Worm (Caenorhabditis elegans): ENCODE results near the gene tsp-18.

The tsp-18 gene

DNA sequence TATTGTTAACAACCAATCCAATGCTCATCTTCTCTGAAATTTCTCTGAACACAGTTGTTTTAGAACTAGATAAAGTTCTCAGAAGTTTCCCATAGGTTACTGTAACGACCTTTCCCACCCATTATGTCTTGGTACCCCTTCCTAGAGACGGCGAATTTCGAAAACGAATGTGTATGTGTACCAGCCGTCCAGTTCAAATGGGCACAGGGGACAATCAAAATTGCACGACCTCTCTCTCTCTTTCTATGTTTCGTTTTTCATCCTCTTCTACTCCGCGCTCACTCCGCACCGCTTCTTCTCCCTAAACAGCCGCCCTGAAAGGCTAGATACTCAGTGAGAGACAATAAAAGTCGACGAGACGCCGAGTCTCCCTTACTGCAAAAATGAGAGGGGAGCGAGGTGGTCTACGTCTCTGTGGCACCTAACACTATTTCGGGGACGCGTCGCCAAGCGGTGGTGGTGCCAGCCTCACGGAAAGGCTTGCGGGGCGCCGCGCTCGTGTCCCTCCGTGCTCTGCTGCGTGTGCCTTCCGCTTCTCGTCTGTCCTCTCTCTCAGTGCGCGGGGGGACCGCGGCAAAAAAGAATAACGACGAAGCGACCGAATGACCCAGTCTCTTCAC, 2.8 kb upstream of the tsp-18 start (continued):
- TF ChIP-seq hmg-1.1 (GFP tag; IDR thresholded peaks at IDR 0.05) (peak; percentile 83), lin-1 (GFP tag; IDR thresholded peaks at IDR 0.05) (peak; percentile 68; the same call in 1 of the 2 replicates), nhr-28 (tag; optimal IDR thresholded peaks at IDR 0.05) (peak; percentile 36), egl-43 (GFP tag; IDR thresholded peaks at IDR 0.05) (peak; percentile 89), ctbp-1 (GFP tag; IDR thresholded peaks at IDR 0.05) (peak; percentile 81), pha-4 (GFP tag; IDR thresholded peaks at IDR 0.05) (peak; percentile 61), pha-4 (tag; optimal IDR thresholded peaks at IDR 0.05) (no peak), dve-1 (tag; optimal IDR thresholded peaks at IDR 0.05; ENCODE audit: insufficient read depth) (peak; percentile 56), nhr-111 (GFP tag; optimal IDR thresholded peaks at IDR 0.05) (peak; percentile 45), spr-1 (tag; optimal IDR thresholded peaks at IDR 0.05) (peak; percentile 58), zag-1 (tag; optimal IDR thresholded peaks at IDR 0.05) (no peak), lin-29 (GFP tag; IDR thresholded peaks at IDR 0.05) (0 out of 2 replicates have a peak, but pooled peaks have one; percentile 43), madf-5 (GFP tag; IDR thresholded peaks at IDR 0.05) (no peak), ceh-32 (tag; optimal IDR thresholded peaks at IDR 0.05; ENCODE audit: poor library complexity) (peak; percentile 27), nhr-48 (tag; optimal IDR thresholded peaks at IDR 0.05) (peak; percentile 71), F49E8.2 (tag; optimal IDR thresholded peaks at IDR 0.05; ENCODE audit: borderline replicate concordance) (no peak), nhr-102 (tag; optimal IDR thresholded peaks at IDR 0.05) (peak; percentile 43), dpl-1 (GFP tag; optimal IDR thresholded peaks at IDR 0.05) (peak; percentile 16), hif-1 (tag; optimal IDR thresholded peaks at IDR 0.05) (peak in 1 of 2 experiments; percentile 65), dmd-9 (GFP tag; IDR thresholded peaks at IDR 0.05) (no peak), lsy-2 (tag; optimal IDR thresholded peaks at IDR 0.05) (peak in 1 of 2 experiments; percentile 15), unc-62 (GFP tag; optimal IDR thresholded peaks at IDR 0.05 in 1 of 2) (peak in 1 of 2 experiments; percentile 93), unc-62 (tag; optimal IDR thresholded peaks at IDR 0.05) (no peak), Y5F2A.4 (GFP tag; optimal IDR thresholded peaks at IDR 0.05) (no peak)

DNA sequence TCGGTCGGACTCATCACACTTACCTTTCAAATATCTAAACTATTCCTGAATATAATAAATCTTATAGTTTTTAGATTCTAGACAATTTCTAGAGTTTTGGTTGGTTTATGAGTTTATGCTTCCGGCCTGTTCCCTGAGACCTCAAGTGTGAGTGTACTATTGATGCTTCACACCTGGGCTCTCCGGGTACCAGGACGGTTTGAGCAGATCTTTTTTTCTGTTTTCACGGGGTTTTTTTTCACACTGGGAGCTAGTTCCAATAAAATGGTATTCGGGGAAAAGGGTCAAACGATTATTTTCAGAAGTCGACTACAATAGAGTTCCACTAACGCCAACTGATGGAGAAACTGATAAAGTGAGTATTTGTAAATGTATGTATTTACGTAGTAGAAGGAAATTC, 2.2 kb upstream of the tsp-18 start:
- TF ChIP-seq aha-1 (tag): peak; percentile 96
- no peak for TF ChIP-seq fkh-10 (GFP tag; optimal IDR thresholded peaks at IDR 0.05)
- no peak for TF ChIP-seq mxl-3 (GFP tag; optimal IDR thresholded peaks at IDR 0.05)

DNA sequence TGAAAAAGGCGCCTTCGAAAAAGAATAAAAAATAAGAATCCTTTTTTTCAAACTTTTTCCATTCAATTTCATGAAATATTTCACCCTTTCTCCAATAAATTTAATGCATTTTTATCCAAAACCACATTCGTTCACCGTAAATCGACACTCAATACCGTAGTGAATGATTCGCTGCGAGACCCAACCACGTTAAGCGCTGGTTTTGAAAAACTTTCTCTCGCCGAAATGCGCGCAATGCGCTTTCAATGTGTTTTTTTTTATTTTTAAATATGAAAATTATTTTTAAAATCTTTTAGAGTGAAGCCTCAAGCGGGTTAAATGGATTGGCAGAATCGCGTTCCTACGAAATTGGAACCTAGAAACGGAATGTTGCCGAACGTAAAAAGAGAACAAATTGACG, 1.9 kb downstream of the tsp-18 start, which contains the start of gene F59G1.8:
F59G1.8 (plus strand) TSS at position 293 of the 400 bp plus-strand sequence.
- TF ChIP-seq spr-3 (GFP tag; optimal IDR thresholded peaks at IDR 0.05) (no peak), R02D3.7 (tag; optimal IDR thresholded peaks at IDR 0.05) (peak; percentile 49)

DNA sequence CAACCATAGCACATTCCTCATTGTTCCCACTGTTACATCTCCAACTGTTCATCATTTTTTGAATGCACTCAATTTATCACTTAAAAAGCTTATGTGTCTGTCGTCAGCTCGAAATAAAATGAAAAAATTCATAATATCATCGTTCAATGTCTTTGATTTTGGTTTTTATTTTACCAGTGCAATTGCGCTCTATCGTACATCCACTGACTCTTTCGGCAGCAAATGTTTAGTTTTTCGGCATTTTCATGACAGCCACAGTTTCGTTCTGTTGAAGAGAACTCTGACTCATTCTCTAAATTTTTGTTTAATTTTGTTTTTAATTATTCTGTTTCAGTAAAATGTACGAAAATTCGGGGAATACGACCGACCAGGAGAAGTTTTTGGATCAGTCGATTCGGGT, 3.1 kb downstream of the tsp-18 start, which contains the start of gene vps-35:
vps-35 (plus strand) TSS at position 335 of the 400 bp plus-strand sequence.
- TF ChIP-seq Y5F2A.4 (GFP tag; optimal IDR thresholded peaks at IDR 0.05) (no peak), skn-1 (tag; optimal IDR thresholded peaks at IDR 0.05) (no peak), hif-1 (tag; optimal IDR thresholded peaks at IDR 0.05) (no peak), ama-1 (optimal IDR thresholded peaks at IDR 0.05) (no peak), zip-11 (GFP tag; IDR thresholded peaks at IDR 0.05) (no peak), pha-4 (GFP tag; IDR thresholded peaks at IDR 0.05) (no peak), pha-4 (tag; optimal IDR thresholded peaks at IDR 0.05) (peak; percentile 22), nhr-25 (tag; optimal IDR thresholded peaks at IDR 0.05; ENCODE audit: borderline replicate concordance, insufficient read depth) (no peak), tra-1 (GFP tag; IDR thresholded peaks at IDR 0.05) (no peak), nhr-28 (tag; optimal IDR thresholded peaks at IDR 0.05) (peak; percentile 76), ZK337.2 (GFP tag; IDR thresholded peaks at IDR 0.05) (no peak), spr-1 (tag; optimal IDR thresholded peaks at IDR 0.05) (no peak), daf-8 (GFP tag; IDR thresholded peaks at IDR 0.05) (no peak), R02D3.7 (tag; optimal IDR thresholded peaks at IDR 0.05) (no peak), lin-13 (GFP tag; optimal IDR thresholded peaks at IDR 0.05) (no peak), nhr-48 (tag; optimal IDR thresholded peaks at IDR 0.05) (no peak), ZK546.5 (tag; optimal IDR thresholded peaks at IDR 0.05) (no peak), F44E2.7 (GFP tag; IDR thresholded peaks at IDR 0.05) (no peak), madf-5 (GFP tag; IDR thresholded peaks at IDR 0.05) (no peak), T20F7.1 (GFP tag; optimal IDR thresholded peaks at IDR 0.05) (peak; percentile 64), spr-3 (GFP tag; optimal IDR thresholded peaks at IDR 0.05) (no peak), nhr-102 (tag; optimal IDR thresholded peaks at IDR 0.05) (no peak), ceh-82 (tag; optimal IDR thresholded peaks at IDR 0.05) (no peak), ceh-20 (GFP tag; IDR thresholded peaks at IDR 0.05) (no peak), vab-7 (GFP tag; IDR thresholded peaks at IDR 0.05) (no peak), ceh-62 (tag; optimal IDR thresholded peaks at IDR 0.05) (no peak), daf-19 (GFP tag; conservative IDR thresholded peaks at IDR 0.05) (no peak)
